Worm (Caenorhabditis elegans) whole organism, L1 larva: ENCODE data around the gene AH10.2.
A peak's percentile ranks its signal among the peaks of the same experiment; 100 is the strongest.
"Not testable (repeated sequence)": the region's sequence is repeated elsewhere in the genome, so short reads cannot be mapped to it uniquely, and the experiment has no call there.

ENCODE experiments used
- C04F5.9 ChIP-seq: sonication (generic microtip); optimal IDR thresholded peaks from 2 replicates; lab custom pipeline; 2016; ENCODE audit warnings: missing genetic modification characterization, missing compliant biosample characterization
- Y116A8C.19 ChIP-seq: sonication (generic microtip); optimal IDR thresholded peaks from 2 replicates; lab custom pipeline; 2016; ENCODE audit warnings: missing compliant biosample characterization, missing genetic modification characterization, borderline replicate concordance
- blmp-1 ChIP-seq: fragments of 150-350 bp; optimal IDR thresholded peaks from 2 replicates; lab custom pipeline; 2014; ENCODE audit warnings: missing biosample characterization, missing genetic modification characterization
- ceh-63 ChIP-seq: fragments of 200-800 bp; sonication (Bioruptor generic); optimal IDR thresholded peaks from 2 replicates; lab custom pipeline; 2018; ENCODE audit warnings: mild to moderate bottlenecking, missing genetic modification characterization, missing compliant biosample characterization
- ceh-8 ChIP-seq: fragments of 200-800 bp; sonication (Bioruptor generic); optimal IDR thresholded peaks from 2 replicates; lab custom pipeline; 2018; ENCODE audit warnings: mild to moderate bottlenecking, missing genetic modification characterization, moderate library complexity, missing compliant biosample characterization
- ceh-90 ChIP-seq: sonication (generic microtip); optimal IDR thresholded peaks from 2 replicates; lab custom pipeline; 2016; ENCODE audit warnings: missing genetic modification characterization, missing compliant biosample characterization
- efl-1 ChIP-seq, 4 experiments: fragments of 150-350 bp; optimal IDR thresholded peaks in 3 of 4; peaks in 1 of 4; 1 replicate in 1 of 4; 2 replicates in 3 of 4; lab custom pipeline; 2014; ENCODE audit warnings: missing biosample characterization in 2 of 4, missing genetic modification characterization in 2 of 4, missing genetic modification reagents in 2 of 4
- egl-13 ChIP-seq: sonication (generic microtip); optimal IDR thresholded peaks from 2 replicates; lab custom pipeline; 2016; ENCODE audit warnings: missing genotype, missing genetic modification reagents, missing genetic modification characterization, missing compliant biosample characterization
- elt-3 ChIP-seq, 6 experiments: fragments of 150-350 bp in 1 of 6; sonication (generic microtip); optimal IDR thresholded peaks; 2 replicates each; lab custom pipeline; 2017 to 2018; ENCODE audit warnings: missing biosample characterization in 6 of 6, missing genetic modification characterization in 6 of 6, inconsistent platforms in 1 of 6
- ets-5 ChIP-seq: fragments of 200-800 bp; sonication (Bioruptor generic); IDR thresholded peaks from 2 replicates; pipeline ENCODE4 v1.3.6; 2022; ENCODE audit warnings: missing genetic modification characterization, missing compliant biosample characterization
- fkh-10 ChIP-seq: sonication (generic microtip); optimal IDR thresholded peaks from 2 replicates; lab custom pipeline; 2017; ENCODE audit warnings: missing biosample characterization, missing genetic modification reagents, missing genetic modification characterization
- fkh-8 ChIP-seq: sonication (generic microtip); optimal IDR thresholded peaks from 2 replicates; lab custom pipeline; 2016; ENCODE audit warnings: mild to moderate bottlenecking, missing genetic modification characterization, missing compliant biosample characterization
- fos-1 ChIP-seq: fragments of 150-350 bp; optimal IDR thresholded peaks from 2 replicates; lab custom pipeline; 2014; ENCODE audit warnings: missing biosample characterization, missing genetic modification characterization
- grh-1 ChIP-seq: fragments of 200-800 bp; sonication (Bioruptor generic); IDR thresholded peaks from 2 replicates; pipeline ENCODE4 v1.3.6; 2022; ENCODE audit warnings: missing genetic modification reagents, missing genetic modification characterization, missing compliant biosample characterization
- hlh-17 ChIP-seq: fragments of 200-800 bp; sonication (Bioruptor generic); optimal IDR thresholded peaks from 2 replicates; lab custom pipeline; 2018; ENCODE audit warnings: missing genetic modification characterization, mild to moderate bottlenecking, missing compliant biosample characterization, moderate library complexity, borderline replicate concordance
- hpl-2 ChIP-seq: fragments of 150-350 bp; optimal IDR thresholded peaks from 2 replicates; lab custom pipeline; 2014; ENCODE audit warnings: missing biosample characterization, missing genetic modification reagents, missing genetic modification characterization
- irx-1 ChIP-seq: sonication (generic microtip); optimal IDR thresholded peaks from 2 replicates; lab custom pipeline; 2016; ENCODE audit warnings: missing genetic modification characterization, missing compliant biosample characterization
- lin-14 ChIP-seq: fragments of 200-800 bp; sonication (Bioruptor generic); optimal IDR thresholded peaks from 2 replicates; lab custom pipeline; 2018; ENCODE audit warnings: mild to moderate bottlenecking, missing genetic modification characterization, moderate library complexity, missing compliant biosample characterization
- lin-35 ChIP-seq, 2 experiments: fragments of 150-350 bp; optimal IDR thresholded peaks; 2 replicates each; lab custom pipeline; 2014; ENCODE audit warnings: missing biosample characterization in 2 of 2, missing genetic modification characterization in 2 of 2, missing genetic modification reagents in 2 of 2
- lin-39 ChIP-seq: fragments of 150-350 bp; optimal IDR thresholded peaks from 2 replicates; lab custom pipeline; 2014; ENCODE audit warnings: missing biosample characterization, missing genetic modification reagents, missing genetic modification characterization
- mep-1 ChIP-seq: fragments of 150-350 bp; optimal IDR thresholded peaks from 2 replicates; lab custom pipeline; 2014; ENCODE audit warnings: missing biosample characterization, missing genetic modification characterization
- nhr-19 ChIP-seq: fragments of 200-800 bp; sonication (Bioruptor generic); conservative IDR thresholded peaks from 2 replicates; pipeline ENCODE4 v1.3.6; 2022; ENCODE audit warnings: missing genetic modification characterization, missing compliant biosample characterization
- nhr-237 ChIP-seq: fragments of 150-350 bp; optimal IDR thresholded peaks from 2 replicates; lab custom pipeline; 2014; ENCODE audit warnings: missing biosample characterization, missing genetic modification characterization
- nhr-28 ChIP-seq: fragments of 150-350 bp; optimal IDR thresholded peaks from 2 replicates; lab custom pipeline; 2014; ENCODE audit warnings: missing biosample characterization, missing genetic modification characterization
- nhr-47 ChIP-seq: sonication (generic microtip); optimal IDR thresholded peaks from 2 replicates; lab custom pipeline; 2016; ENCODE audit warnings: mild to moderate bottlenecking, missing genetic modification characterization, moderate library complexity, missing compliant biosample characterization
- nhr-71 ChIP-seq: sonication (generic microtip); optimal IDR thresholded peaks from 2 replicates; lab custom pipeline; 2016; ENCODE audit warnings: mild to moderate bottlenecking, missing genetic modification characterization, moderate library complexity, missing compliant biosample characterization
- nhr-85 ChIP-seq: sonication (generic microtip); peaks from one replicate; lab custom pipeline; 2016; ENCODE audit warnings: missing genetic modification characterization, inconsistent platforms, missing compliant biosample characterization
- rnt-1 ChIP-seq: sonication (generic microtip); optimal IDR thresholded peaks from 2 replicates; lab custom pipeline; 2016; ENCODE audit warnings: mild to moderate bottlenecking, missing genetic modification characterization, moderate library complexity, missing compliant biosample characterization
- snu-23 ChIP-seq: sonication (generic microtip); optimal IDR thresholded peaks from 2 replicates; lab custom pipeline; 2016; ENCODE audit warnings: missing genetic modification characterization, missing compliant biosample characterization
- swsn-7 ChIP-seq: sonication (generic microtip); optimal IDR thresholded peaks from 2 replicates; lab custom pipeline; 2016; ENCODE audit warnings: missing genetic modification characterization, missing compliant biosample characterization
- tbx-2 ChIP-seq: sonication (generic microtip); optimal IDR thresholded peaks from 2 replicates; lab custom pipeline; 2016; ENCODE audit warnings: missing genetic modification characterization, missing compliant biosample characterization
- tlp-1 ChIP-seq: fragments of 150-350 bp; optimal IDR thresholded peaks from 2 replicates; lab custom pipeline; 2014; ENCODE audit warnings: missing biosample characterization, missing genetic modification characterization
- unc-130 ChIP-seq: fragments of 150-350 bp; optimal IDR thresholded peaks from 2 replicates; lab custom pipeline; 2017; ENCODE audit warnings: missing biosample characterization, missing genetic modification characterization, inconsistent platforms
- unc-30 ChIP-seq: sonication (generic microtip); optimal IDR thresholded peaks from 2 replicates; lab custom pipeline; 2017; ENCODE audit warnings: missing biosample characterization, missing genetic modification characterization
- unc-62 ChIP-seq: fragments of 150-350 bp; optimal IDR thresholded peaks from 2 replicates; lab custom pipeline; 2014; ENCODE audit warnings: missing biosample characterization, missing genetic modification reagents, missing genetic modification characterization
- zag-1 ChIP-seq: fragments of 150-350 bp; optimal IDR thresholded peaks from 2 replicates; lab custom pipeline; 2014; ENCODE audit warnings: missing biosample characterization, missing genetic modification characterization

The AH10.2 gene

DNA sequence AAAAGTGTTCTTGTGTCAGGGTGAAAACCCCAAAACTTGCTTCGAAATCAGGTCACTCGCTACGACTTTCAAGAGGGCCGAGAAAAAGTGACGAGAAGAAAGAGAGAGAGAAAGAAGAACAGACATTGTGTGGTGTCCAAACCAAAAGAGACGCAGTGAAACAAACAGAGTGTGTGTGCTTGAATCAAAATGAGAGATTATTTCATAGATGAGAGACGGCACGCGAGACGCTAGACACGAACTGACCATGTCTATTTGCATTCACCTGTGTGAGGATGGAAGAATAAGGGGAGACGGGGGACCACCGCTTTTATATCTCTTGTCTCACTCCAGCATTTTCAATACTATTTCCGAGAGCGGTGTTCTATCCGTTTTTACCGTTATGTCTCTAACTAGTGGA lies 20.4 kb upstream of the AH10.2 start (continued):
- TF ChIP-seq grh-1 (GFP tag; lab: Robert Waterston, UW) (no peak), nhr-19 (GFP tag; lab: Robert Waterston, UW) (peak; percentile 59), zag-1 (tag; lab: Kevin White, UChicago) (no peak), nhr-47 (tag; lab: Kevin White, UChicago) (peak; percentile 70), C04F5.9 (tag; lab: Kevin White, UChicago) (no peak), swsn-7 (tag; lab: Kevin White, UChicago) (peak; percentile 62), ceh-8 (GFP tag; lab: Kevin White, UChicago) (peak; percentile 65)

DNA sequence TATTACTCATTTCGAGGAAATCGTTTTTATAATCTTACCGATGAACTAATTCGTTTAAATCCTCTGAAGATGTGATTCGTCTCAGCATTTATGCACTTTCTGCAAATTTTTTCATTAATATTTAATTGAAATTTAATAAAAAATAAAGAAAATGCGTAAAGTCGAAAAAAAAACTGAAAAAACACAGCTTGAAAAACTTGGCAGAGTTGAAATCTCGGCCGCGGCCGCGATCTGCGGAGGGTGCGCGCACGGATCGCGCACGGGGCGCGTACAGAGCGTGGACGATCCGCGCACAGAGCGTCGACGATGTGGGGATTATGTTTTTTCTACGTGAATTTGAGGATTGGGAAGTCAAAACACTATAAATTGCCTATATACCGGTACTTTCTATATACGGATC lies 18.8 kb upstream of the AH10.2 start, which contains the start of gene AH10.4:
AH10.4 (minus strand) TSS at position 101 of the 400 bp plus-strand sequence.
- TF ChIP-seq unc-130, C04F5.9, fkh-8 (tag; lab: Kevin White, UChicago): not testable (repeated sequence)

DNA sequence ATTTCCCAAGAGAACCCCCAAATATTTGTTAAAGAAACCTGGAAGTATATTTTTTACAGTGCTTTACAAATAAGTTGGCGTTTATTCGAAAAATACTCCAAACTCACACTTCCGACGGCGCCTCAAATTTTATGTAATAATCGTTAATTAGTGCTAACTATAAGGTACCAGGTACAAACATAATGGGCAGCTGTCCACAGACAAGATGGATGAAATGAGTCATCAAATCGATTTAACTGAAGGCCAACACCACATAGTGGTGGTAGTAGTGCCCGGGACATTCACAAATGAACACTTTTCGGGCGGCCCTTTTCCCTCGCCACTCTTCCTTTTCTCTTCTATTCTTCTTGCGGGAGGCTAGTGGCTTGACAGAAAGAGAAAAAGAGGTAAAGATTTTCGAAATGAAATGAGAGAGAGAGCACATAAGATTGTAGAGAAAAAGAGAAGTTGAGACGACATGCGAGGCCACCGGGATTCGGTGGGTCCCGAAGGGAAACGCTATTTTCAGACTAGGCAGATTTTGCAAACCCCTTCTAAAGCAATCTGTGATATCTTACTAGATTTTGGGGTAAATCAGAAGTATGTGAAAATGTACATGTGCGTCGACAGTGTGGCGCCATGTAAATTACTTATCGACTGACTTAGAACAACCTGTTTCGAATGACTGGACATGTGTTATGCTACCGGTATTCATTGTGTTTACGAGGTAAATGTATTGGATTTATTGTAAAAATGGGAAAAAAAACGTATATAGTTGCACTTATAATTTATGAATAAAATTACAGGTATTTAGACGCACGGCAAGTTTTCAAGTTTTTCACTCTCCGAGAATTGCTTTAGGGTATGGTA lies 17.1 kb upstream of the AH10.2 start:
- TF ChIP-seq fkh-10 (GFP tag; lab: Kevin White, UChicago) (no peak), irx-1 (tag; lab: Kevin White, UChicago) (no peak), nhr-71 (tag; lab: Kevin White, UChicago) (peak; percentile 10), unc-130 (tag; lab: Kevin White, UChicago) (peak; percentile 28), hlh-17 (GFP tag; lab: Kevin White, UChicago) (no peak), ets-5 (GFP tag; lab: Robert Waterston, UW) (no peak), hpl-2 (GFP tag; lab: Kevin White, UChicago) (no peak), egl-13 (no peak), fos-1 (tag; lab: Kevin White, UChicago) (peak; percentile 60), unc-30 (tag; lab: Kevin White, UChicago) (no peak), tlp-1 (tag; lab: Kevin White, UChicago) (no peak), nhr-85 (peak; percentile 62), mep-1 (tag; lab: Kevin White, UChicago) (peak; percentile 59), unc-62 (GFP tag; lab: Kevin White, UChicago) (no peak), efl-1 (optimal IDR thresholded peaks at IDR 0.05; lab: Kevin White, UChicago) (no peak), efl-1 (GFP tag; optimal IDR thresholded peaks at IDR 0.05 in 1 of 2; lab: Kevin White, UChicago) (peak in 1 of 2 experiments; percentile 74), lin-14 (peak; percentile 83), blmp-1 (tag; lab: Kevin White, UChicago) (peak; percentile 68), snu-23 (peak; percentile 27), rnt-1 (tag; lab: Kevin White, UChicago) (peak; percentile 21), fkh-8 (tag; lab: Kevin White, UChicago) (no peak), Y116A8C.19 (tag; lab: Kevin White, UChicago) (no peak), ceh-90 (tag; lab: Kevin White, UChicago) (no peak), grh-1 (GFP tag; lab: Robert Waterston, UW) (peak; percentile 49; the same call in 1 of the 2 replicates), nhr-28 (no peak), lin-35 (GFP tag; optimal IDR thresholded peaks at IDR 0.05; lab: Kevin White, UChicago) (peak in 1 of 2 experiments; percentile 10), tbx-2 (tag; lab: Kevin White, UChicago) (no peak), elt-3 (tag; optimal IDR thresholded peaks at IDR 0.05; lab: Kevin White, UChicago) (peak in 1 of 6 experiments; percentile 13), ceh-63 (GFP tag; lab: Kevin White, UChicago) (no peak), nhr-237 (no peak), lin-39 (tag; lab: Kevin White, UChicago) (no peak)
